Worm (Caenorhabditis elegans) whole organism, young adult: ENCODE data around the gene srab-20.

Experiments used
- B0261.1 ChIP-seq: sonication (generic microtip); optimal IDR thresholded peaks from 2 replicates; lab custom pipeline; 2016; ENCODE audit warnings: mild to moderate bottlenecking, missing genetic modification characterization, moderate library complexity, missing compliant biosample characterization
- F37B4.10 ChIP-seq: fragments of 200-800 bp; sonication (Bioruptor generic); IDR thresholded peaks from 2 replicates; pipeline ENCODE4 v1.3.6; 2022; ENCODE audit warnings: missing genetic modification characterization, missing compliant biosample characterization
- F39B2.1 ChIP-seq: fragments of 200-800 bp; sonication (Bioruptor generic); IDR thresholded peaks from 2 replicates; pipeline ENCODE4 v1.3.6; 2022; ENCODE audit warnings: missing genetic modification reagents, missing genetic modification characterization, missing compliant biosample characterization
- K12H6.12 ChIP-seq: fragments of 200-800 bp; sonication (Bioruptor generic); optimal IDR thresholded peaks from 2 replicates; lab custom pipeline; 2018; ENCODE audit warnings: mild to moderate bottlenecking, missing genetic modification characterization, missing compliant biosample characterization
- Y53G8AR.9 ChIP-seq: fragments of 200-800 bp; sonication (Bioruptor generic); conservative IDR thresholded peaks from 2 replicates; pipeline ENCODE4 v1.3.6; 2022; ENCODE audit warnings: missing genetic modification reagents, missing genetic modification characterization, missing compliant biosample characterization
- Y79H2A.3 ChIP-seq: fragments of 200-800 bp; sonication (Bioruptor generic); conservative IDR thresholded peaks from 2 replicates; pipeline ENCODE4 v1.3.6; 2022; ENCODE audit warnings: missing genetic modification reagents, missing genetic modification characterization, missing compliant biosample characterization
- Y95B8A.8 ChIP-seq: fragments of 200-800 bp; sonication (Bioruptor generic); IDR thresholded peaks from 2 replicates; pipeline ENCODE4 v1.3.6; 2022; ENCODE audit warnings: missing genetic modification reagents, missing genetic modification characterization, missing compliant biosample characterization
- ama-1 ChIP-seq, 3 experiments: fragments of 150-350 bp in 1 of 3; sonication (generic microtip) in 2 of 3; optimal IDR thresholded peaks; 2 replicates each; lab custom pipeline; 2014 to 2018; ENCODE audit warnings: missing biosample characterization in 2 of 3, missing genetic modification characterization in 2 of 3, missing genetic modification reagents in 2 of 3
- cebp-1 ChIP-seq, 2 experiments: fragments of 200-800 bp in 1 of 2; sonication (Bioruptor generic) in 1 of 2; sonication (generic microtip) in 1 of 2; IDR thresholded peaks in 1 of 2; optimal IDR thresholded peaks in 1 of 2; 2 replicates each; pipeline versions ENCODE4 v1.3.6 to Lab custom; 2017 to 2022; ENCODE audit warnings: missing compliant biosample characterization in 2 of 2, missing genetic modification characterization in 2 of 2, mild to moderate bottlenecking in 1 of 2, missing genetic modification reagents in 1 of 2, moderate library complexity in 1 of 2
- ceh-100 ChIP-seq: fragments of 200-800 bp; sonication (Bioruptor generic); IDR thresholded peaks from 2 replicates; pipeline ENCODE4 v1.3.6; 2022; ENCODE audit warnings: missing genetic modification reagents, missing genetic modification characterization, missing compliant biosample characterization
- ceh-27 ChIP-seq: fragments of 200-800 bp; sonication (Bioruptor generic); optimal IDR thresholded peaks from 2 replicates; lab custom pipeline; 2018; ENCODE audit warnings: mild to moderate bottlenecking, missing genetic modification characterization, moderate library complexity, missing compliant biosample characterization
- ceh-58 ChIP-seq: fragments of 200-800 bp; sonication (Bioruptor generic); IDR thresholded peaks from 2 replicates; pipeline ENCODE4 v1.3.6; 2022; ENCODE audit warnings: missing genetic modification characterization, missing compliant biosample characterization
- ceh-91 ChIP-seq: fragments of 200-800 bp; sonication (Bioruptor generic); IDR thresholded peaks from 2 replicates; pipeline ENCODE4 v1.3.6; 2022; ENCODE audit warnings: missing genetic modification reagents, missing genetic modification characterization, missing compliant biosample characterization
- chd-7 ChIP-seq: sonication (generic microtip); optimal IDR thresholded peaks from 2 replicates; lab custom pipeline; 2016; ENCODE audit warnings: mild to moderate bottlenecking, missing genetic modification characterization, moderate library complexity, missing compliant biosample characterization
- dpl-1 ChIP-seq: fragments of 150-350 bp; optimal IDR thresholded peaks from 2 replicates; lab custom pipeline; 2014; ENCODE audit warnings: missing biosample characterization, missing genetic modification reagents, missing genetic modification characterization
- efl-1 ChIP-seq: fragments of 150-350 bp; optimal IDR thresholded peaks from 2 replicates; lab custom pipeline; 2014; ENCODE audit warnings: missing biosample characterization, missing genetic modification reagents, missing genetic modification characterization
- egl-18 ChIP-seq: fragments of 200-800 bp; sonication (Bioruptor generic); IDR thresholded peaks from 2 replicates; pipeline ENCODE4 v1.3.6; 2022; ENCODE audit warnings: missing genetic modification reagents, missing genetic modification characterization, missing compliant biosample characterization
- egl-44 ChIP-seq: fragments of 200-800 bp; sonication (Bioruptor generic); IDR thresholded peaks from 2 replicates; pipeline ENCODE4 v1.3.6; 2022; ENCODE audit warnings: missing genetic modification reagents, missing genetic modification characterization, missing compliant biosample characterization
- ets-4 ChIP-seq: fragments of 200-800 bp; sonication (Bioruptor generic); optimal IDR thresholded peaks from 2 replicates; lab custom pipeline; 2018; ENCODE audit warnings: mild to moderate bottlenecking, missing genetic modification characterization, missing compliant biosample characterization
- lin-26 ChIP-seq: fragments of 200-800 bp; sonication (Bioruptor generic); IDR thresholded peaks from 2 replicates; pipeline ENCODE4 v1.3.6; 2022; ENCODE audit warnings: missing genetic modification reagents, missing genetic modification characterization, missing compliant biosample characterization
- lin-40 ChIP-seq: sonication (generic microtip); optimal IDR thresholded peaks from 2 replicates; lab custom pipeline; 2016; ENCODE audit warnings: missing genetic modification characterization, mild to moderate bottlenecking, missing compliant biosample characterization, missing genotype, missing genetic modification reagents
- lin-54 ChIP-seq: fragments of 200-800 bp; sonication (Bioruptor generic); optimal IDR thresholded peaks from 2 replicates; lab custom pipeline; 2018; ENCODE audit warnings: mild to moderate bottlenecking, missing genetic modification characterization, missing compliant biosample characterization
- lsl-1 ChIP-seq: fragments of 200-800 bp; sonication (Bioruptor generic); optimal IDR thresholded peaks from 2 replicates; lab custom pipeline; 2018; ENCODE audit warnings: mild to moderate bottlenecking, missing genetic modification characterization, moderate library complexity, missing compliant biosample characterization
- lsy-27 ChIP-seq: sonication (generic microtip); optimal IDR thresholded peaks from 2 replicates; lab custom pipeline; 2017; ENCODE audit warnings: missing genetic modification characterization, mild to moderate bottlenecking, missing compliant biosample characterization, antibody characterized with exemption, missing genotype, borderline replicate concordance; ENCODE audit not compliant: insufficient read depth
- madf-10 ChIP-seq: sonication (generic microtip); optimal IDR thresholded peaks from 2 replicates; lab custom pipeline; 2016; ENCODE audit warnings: mild to moderate bottlenecking, missing genetic modification characterization, missing compliant biosample characterization
- mcd-1 ChIP-seq: fragments of 200-800 bp; sonication (Bioruptor generic); IDR thresholded peaks from 2 replicates; pipeline ENCODE4 v1.3.6; 2022; ENCODE audit warnings: missing genetic modification reagents, missing genetic modification characterization, missing compliant biosample characterization
- nfya-1 ChIP-seq: sonication (generic microtip); optimal IDR thresholded peaks from 2 replicates; lab custom pipeline; 2017; ENCODE audit warnings: antibody characterized with exemption, missing compliant biosample characterization, missing genetic modification characterization, borderline replicate concordance; ENCODE audit not compliant: insufficient read depth
- nhr-80 ChIP-seq: sonication (generic microtip); optimal IDR thresholded peaks from 2 replicates; lab custom pipeline; 2016; ENCODE audit warnings: missing genetic modification characterization, missing compliant biosample characterization
- nhr-90 ChIP-seq: sonication (generic microtip); optimal IDR thresholded peaks from 2 replicates; lab custom pipeline; 2016; ENCODE audit warnings: missing genotype, mild to moderate bottlenecking, missing genetic modification characterization, missing compliant biosample characterization
- pbrm-1 ChIP-seq: fragments of 200-800 bp; sonication (Bioruptor generic); IDR thresholded peaks from 2 replicates; pipeline ENCODE4 v1.3.6; 2022; ENCODE audit warnings: missing genetic modification reagents, missing genetic modification characterization, missing compliant biosample characterization
- rpc-1 ChIP-seq, 2 experiments: fragments of 150-350 bp in 1 of 2; sonication (generic microtip) in 1 of 2; optimal IDR thresholded peaks; 2 replicates each; lab custom pipeline; 2014 to 2018; ENCODE audit warnings: missing biosample characterization in 1 of 2, missing genetic modification characterization in 1 of 2, missing genetic modification reagents in 1 of 2, missing genotype in 1 of 2
- snpc-1.3 ChIP-seq: sonication (generic microtip); optimal IDR thresholded peaks from 2 replicates; lab custom pipeline; 2017; ENCODE audit warnings: missing genetic modification characterization, mild to moderate bottlenecking, missing compliant biosample characterization, antibody characterized with exemption, moderate library complexity, missing genotype, missing genetic modification reagents; ENCODE audit not compliant: insufficient read depth
- snpc-3.4 ChIP-seq: sonication (generic microtip); optimal IDR thresholded peaks from 2 replicates; lab custom pipeline; 2017; ENCODE audit warnings: missing genetic modification characterization, mild to moderate bottlenecking, missing compliant biosample characterization, antibody characterized with exemption, moderate library complexity, missing genotype, missing genetic modification reagents
- tbx-9 ChIP-seq: sonication (generic microtip); optimal IDR thresholded peaks from 2 replicates; lab custom pipeline; 2016; ENCODE audit warnings: borderline replicate concordance, missing genetic modification characterization, inconsistent platforms, missing compliant biosample characterization
- tlf-1 ChIP-seq: fragments of 200-800 bp; sonication (Bioruptor generic); optimal IDR thresholded peaks from 2 replicates; lab custom pipeline; 2018; ENCODE audit warnings: mild to moderate bottlenecking, missing genetic modification characterization, missing compliant biosample characterization
- unc-130 ChIP-seq: sonication (generic microtip); optimal IDR thresholded peaks from 2 replicates; lab custom pipeline; 2016; ENCODE audit warnings: missing genetic modification reagents, missing genetic modification characterization, missing compliant biosample characterization
- xnd-1 ChIP-seq: sonication (generic microtip); optimal IDR thresholded peaks from 2 replicates; lab custom pipeline; 2016; ENCODE audit warnings: missing genotype, missing genetic modification reagents, missing genetic modification characterization, missing compliant biosample characterization
- zfh-2 ChIP-seq: fragments of 200-800 bp; sonication (Bioruptor generic); conservative IDR thresholded peaks from 2 replicates; pipeline ENCODE4 v1.3.6; 2022; ENCODE audit warnings: missing genetic modification reagents, missing genetic modification characterization, missing compliant biosample characterization
- zim-3 ChIP-seq: sonication (generic microtip); optimal IDR thresholded peaks from 2 replicates; lab custom pipeline; 2017; ENCODE audit warnings: mild to moderate bottlenecking, missing genetic modification characterization, moderate library complexity, missing compliant biosample characterization
- ztf-18 ChIP-seq: sonication (generic microtip); optimal IDR thresholded peaks from 2 replicates; lab custom pipeline; 2016; ENCODE audit warnings: missing genotype, mild to moderate bottlenecking, missing genetic modification characterization, missing compliant biosample characterization
- ztf-25 ChIP-seq: fragments of 200-800 bp; sonication (Bioruptor generic); IDR thresholded peaks from 2 replicates; pipeline ENCODE4 v1.3.6; 2022; ENCODE audit warnings: missing genetic modification reagents, missing genetic modification characterization, missing compliant biosample characterization
- ztf-28 ChIP-seq: fragments of 200-800 bp; sonication (Bioruptor generic); IDR thresholded peaks from 2 replicates; pipeline ENCODE4 v1.3.6; 2022; ENCODE audit warnings: missing genetic modification reagents, missing genetic modification characterization, missing compliant biosample characterization
- ztf-6 ChIP-seq: fragments of 200-800 bp; sonication (Bioruptor generic); IDR thresholded peaks from 2 replicates; pipeline ENCODE4 v1.3.6; 2022; ENCODE audit warnings: missing genetic modification reagents, missing genetic modification characterization, missing compliant biosample characterization

The srab-20 gene

DNA sequence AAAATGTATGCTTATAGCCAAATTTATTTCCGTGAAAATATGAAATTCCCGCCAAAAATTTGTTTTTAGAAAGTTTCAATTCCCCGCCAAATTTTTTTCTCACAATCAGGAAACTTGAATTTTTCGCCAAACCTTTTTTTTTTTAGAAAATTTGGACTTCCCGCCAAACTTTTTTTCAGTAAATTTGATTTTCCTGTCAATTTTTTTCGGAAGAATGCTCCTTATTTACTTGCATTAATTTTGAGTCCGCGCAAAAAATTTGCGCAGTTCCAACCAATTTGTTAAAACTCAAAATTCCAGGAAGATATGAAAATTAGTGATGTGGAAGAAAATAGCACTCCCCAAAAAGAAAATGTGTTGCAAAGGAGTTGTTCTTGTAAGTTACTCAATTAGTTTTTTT, 31.1 kb downstream of the srab-20 start, which contains the start of gene slc-28.2:
Gene slc-28.2, plus strand, starts transcription at position 301 of the 400 bp plus-strand sequence.
- no peak for TF ChIP-seq tbx-9 (tag; lab: Kevin White, UChicago)
- no peak for TF ChIP-seq snpc-3.4
- no peak for TF ChIP-seq cebp-1 (GFP tag; IDR thresholded peaks at IDR 0.05; lab: Robert Waterston, UW)
- TF ChIP-seq cebp-1 (tag; optimal IDR thresholded peaks at IDR 0.05; lab: Kevin White, UChicago), result no peak
- TF ChIP-seq ztf-25 (GFP tag; lab: Robert Waterston, UW), result no peak
- no peak for TF ChIP-seq K12H6.12 (tag; lab: Kevin White, UChicago)
- no peak for TF ChIP-seq lsy-27 (tag; lab: Kevin White, UChicago)
- no peak for TF ChIP-seq ceh-100 (GFP tag; lab: Robert Waterston, UW)
- no peak for TF ChIP-seq ama-1 (optimal IDR thresholded peaks at IDR 0.05; lab: Kevin White, UChicago)
- TF ChIP-seq ama-1 (GFP tag; optimal IDR thresholded peaks at IDR 0.05; lab: Kevin White, UChicago), result no peak
- no peak for TF ChIP-seq egl-44
- TF ChIP-seq dpl-1 (GFP tag; lab: Kevin White, UChicago), result no peak
- no peak for TF ChIP-seq efl-1
- TF ChIP-seq zfh-2 (GFP tag; lab: Robert Waterston, UW), result no peak
- TF ChIP-seq ztf-28 (GFP tag; lab: Robert Waterston, UW), result no peak
- no peak for TF ChIP-seq Y95B8A.8
- TF ChIP-seq ceh-58 (GFP tag; lab: Robert Waterston, UW), result no peak
- no peak for TF ChIP-seq egl-18 (GFP tag; lab: Robert Waterston, UW)
- no peak for TF ChIP-seq F37B4.10 (GFP tag; lab: Robert Waterston, UW)
- no peak for TF ChIP-seq zim-3 (tag; lab: Kevin White, UChicago)
- TF ChIP-seq B0261.1 (tag; lab: Kevin White, UChicago), result no peak
- no peak for TF ChIP-seq nhr-80 (tag; lab: Kevin White, UChicago)
- TF ChIP-seq, all 124 proteins: peak for 0

ce11 chrV:3463514-3463913, 34.7 kb downstream of the srab-20 start, which contains the start of gene slc-28.1:
Gene slc-28.1 (plus strand): TSS chrV:3463814.
- no peak for TF ChIP-seq unc-130 (GFP tag; lab: Kevin White, UChicago)
- TF ChIP-seq pbrm-1 (GFP tag; lab: Robert Waterston, UW), result no peak
- TF ChIP-seq mcd-1 (GFP tag; lab: Robert Waterston, UW), result no peak
- TF ChIP-seq Y79H2A.3 (GFP tag; lab: Robert Waterston, UW), result no peak
- TF ChIP-seq egl-44, result no peak
- TF ChIP-seq ceh-27 (GFP tag; lab: Kevin White, UChicago), result no peak
- TF ChIP-seq nhr-80 (tag; lab: Kevin White, UChicago), result no peak
- no peak for TF ChIP-seq B0261.1 (tag; lab: Kevin White, UChicago)
- no peak for TF ChIP-seq xnd-1 (tag; lab: Kevin White, UChicago)
- TF ChIP-seq Y53G8AR.9 (GFP tag; lab: Robert Waterston, UW), result no peak
- no peak for TF ChIP-seq nfya-1
- TF ChIP-seq lsl-1 (GFP tag; lab: Kevin White, UChicago), result no peak
- no peak for TF ChIP-seq ztf-18 (tag; lab: Kevin White, UChicago)
- no peak for TF ChIP-seq snpc-1.3 (tag; lab: Kevin White, UChicago)
- TF ChIP-seq ets-4 (GFP tag; lab: Kevin White, UChicago), result no peak
- no peak for TF ChIP-seq rpc-1 (optimal IDR thresholded peaks at IDR 0.05; lab: Kevin White, UChicago)
- no peak for TF ChIP-seq rpc-1 (tag; optimal IDR thresholded peaks at IDR 0.05; lab: Kevin White, UChicago)
- no peak for TF ChIP-seq zim-3 (tag; lab: Kevin White, UChicago)
- TF ChIP-seq, all 124 proteins: peak for 0

- TF ChIP-seq nhr-90 (no peak), tlf-1 (GFP tag; lab: Kevin White, UChicago) (no peak), unc-130 (GFP tag; lab: Kevin White, UChicago) (no peak), lin-26 (GFP tag; lab: Robert Waterston, UW) (no peak), lin-40 (tag; lab: Kevin White, UChicago) (no peak), ceh-91 (GFP tag; lab: Robert Waterston, UW) (no peak), madf-10 (tag; lab: Kevin White, UChicago) (no peak), lsl-1 (GFP tag; lab: Kevin White, UChicago) (no peak), ztf-6 (no peak), lin-54 (GFP tag; lab: Kevin White, UChicago) (no peak), chd-7 (tag; lab: Kevin White, UChicago) (no peak), lsy-27 (tag; lab: Kevin White, UChicago) (no peak), F39B2.1 (GFP tag; lab: Robert Waterston, UW) (no peak)
Measured at ce11 chrV:3464897-3465296, 36.1 kb downstream of the srab-20 start.
